Worm (Caenorhabditis elegans): ENCODE results near the gene ncap-1.

DNA sequence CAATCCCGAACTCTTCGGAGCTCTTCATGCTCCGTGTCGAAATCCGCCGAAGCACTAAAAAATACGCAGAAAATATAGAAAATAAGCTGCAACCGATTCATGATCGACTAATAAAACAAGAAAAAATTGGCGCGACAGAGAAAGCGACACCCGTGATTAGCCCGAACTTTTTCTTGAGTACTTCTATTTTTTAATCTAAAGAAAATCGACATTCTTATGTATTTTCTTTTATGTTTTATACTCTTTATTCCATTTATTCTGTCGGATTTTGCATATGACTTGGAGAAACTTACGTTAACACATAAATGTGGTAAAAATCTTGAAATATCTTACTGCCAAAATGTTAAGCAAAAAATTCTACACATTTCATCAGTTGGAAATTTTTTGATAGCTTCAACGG is 24.9 kb upstream of the ncap-1 start, which contains the start of the genes irld-50 and irld-49:
- TF ChIP-seq ceh-82 (tag; optimal IDR thresholded peaks at IDR 0.05) (no peak), fos-1 (tag; optimal IDR thresholded peaks at IDR 0.05) (no peak), unc-62 (GFP tag; optimal IDR thresholded peaks at IDR 0.05) (no peak), snu-23 (GFP tag; optimal IDR thresholded peaks at IDR 0.05) (no peak)
